Fruit fly (Drosophila melanogaster) whole organism, embryonic: ENCODE results near the gene fd19B.
"Not testable (repeated sequence)": the region's sequence is repeated elsewhere in the genome, so short reads cannot be mapped to it uniquely, and the experiment has no call there.

Experiments
- CG10209 ChIP-seq: fragments of 200-800 bp; sonication (Bioruptor generic); optimal IDR thresholded peaks from 3 replicates; lab custom pipeline; 2017; ENCODE audit warnings: missing biosample characterization, mild to moderate bottlenecking, missing genetic modification characterization, missing genetic modification reagents
- CG10565 ChIP-seq: fragments of 200-800 bp; sonication (Bioruptor generic); optimal IDR thresholded peaks from 3 replicates; lab custom pipeline; 2016; ENCODE audit warnings: missing biosample characterization, mild to moderate bottlenecking, missing genetic modification characterization
- CG12942 ChIP-seq: fragments of 200-800 bp; sonication (Bioruptor generic); optimal IDR thresholded peaks from 3 replicates; lab custom pipeline; 2016; ENCODE audit warnings: missing biosample characterization, missing genetic modification characterization
- CG15011 ChIP-seq: fragments of 200-800 bp; sonication (Bioruptor generic); optimal IDR thresholded peaks from 3 replicates; lab custom pipeline; 2018; ENCODE audit warnings: missing biosample characterization, mild to moderate bottlenecking, missing genetic modification characterization
- CG18262 ChIP-seq: fragments of 200-800 bp; optimal IDR thresholded peaks from 3 replicates; lab custom pipeline; 2019; ENCODE audit warnings: missing biosample characterization, mild to moderate bottlenecking, missing genetic modification characterization, moderate library complexity
- CG30020 ChIP-seq: fragments of 200-800 bp; optimal IDR thresholded peaks from 2 replicates; lab custom pipeline; 2019; ENCODE audit warnings: missing biosample characterization, mild to moderate bottlenecking, missing genetic modification characterization, moderate library complexity
- CG3163 ChIP-seq: fragments of 200-800 bp; sonication (Bioruptor generic); optimal IDR thresholded peaks from 3 replicates; lab custom pipeline; 2016; ENCODE audit warnings: missing biosample characterization, missing genetic modification characterization
- CG33213 ChIP-seq: fragments of 200-800 bp; sonication (Bioruptor generic); optimal IDR thresholded peaks from 3 replicates; lab custom pipeline; 2016; ENCODE audit warnings: missing biosample characterization, missing genetic modification characterization
- CG42726 ChIP-seq: fragments of 200-800 bp; sonication (Bioruptor generic); IDR thresholded peaks from 2 replicates; pipeline ENCODE4 v1.3.6; 2022; ENCODE audit warnings: missing biosample characterization, missing genetic modification characterization; ENCODE audit not compliant: partially characterized antibody
- CG4282 ChIP-seq: fragments of 200-800 bp; sonication (Bioruptor generic); optimal IDR thresholded peaks from 2 replicates; lab custom pipeline; 2016; ENCODE audit warnings: missing biosample characterization, missing genetic modification characterization
- CG4707 ChIP-seq: fragments of 200-800 bp; sonication (Bioruptor generic); optimal IDR thresholded peaks from 2 replicates; lab custom pipeline; 2018; ENCODE audit warnings: missing biosample characterization, mild to moderate bottlenecking, missing genetic modification characterization, moderate library complexity
- CG6765 ChIP-seq: fragments of 200-800 bp; sonication (Bioruptor generic); optimal IDR thresholded peaks from 3 replicates; lab custom pipeline; 2017; ENCODE audit warnings: missing biosample characterization, mild to moderate bottlenecking, missing genetic modification characterization
- CG6854 ChIP-seq: fragments of 200-800 bp; sonication (Bioruptor generic); optimal IDR thresholded peaks from 3 replicates; lab custom pipeline; 2017; ENCODE audit warnings: missing biosample characterization, mild to moderate bottlenecking, missing genetic modification characterization
- CG7839 ChIP-seq: fragments of 200-800 bp; sonication (Bioruptor generic); optimal IDR thresholded peaks from 3 replicates; lab custom pipeline; 2018; ENCODE audit warnings: missing biosample characterization, mild to moderate bottlenecking, missing genetic modification characterization, moderate library complexity
- CTCF ChIP-seq: fragments of 200-800 bp; sonication (Bioruptor generic); optimal IDR thresholded peaks from 2 replicates; lab custom pipeline; 2017; ENCODE audit warnings: missing biosample characterization, mild to moderate bottlenecking, missing genetic modification characterization, moderate library complexity
- CoRest ChIP-seq: fragments of 200-800 bp; sonication (Bioruptor generic); optimal IDR thresholded peaks from 3 replicates; lab custom pipeline; 2018; ENCODE audit warnings: missing biosample characterization, mild to moderate bottlenecking, missing genetic modification characterization, moderate library complexity
- Dad ChIP-seq: fragments of 200-800 bp; sonication (Bioruptor generic); optimal IDR thresholded peaks from 3 replicates; lab custom pipeline; 2016; ENCODE audit warnings: missing biosample characterization, missing genetic modification characterization
- Deaf1 ChIP-seq: fragments of 200-800 bp; optimal IDR thresholded peaks from 3 replicates; lab custom pipeline; 2019; ENCODE audit warnings: missing biosample characterization, mild to moderate bottlenecking, missing genetic modification characterization, moderate library complexity
- Dip2 ChIP-seq: fragments of 200-800 bp; sonication (Bioruptor generic); IDR thresholded peaks from 2 replicates; pipeline ENCODE4 v1.3.6; 2022; ENCODE audit warnings: missing biosample characterization, missing genetic modification characterization
- Dp ChIP-seq: fragments of 200-800 bp; sonication (Bioruptor generic); optimal IDR thresholded peaks from 2 replicates; lab custom pipeline; 2018; ENCODE audit warnings: missing biosample characterization, mild to moderate bottlenecking, missing genetic modification characterization, moderate library complexity
- HmgD ChIP-seq: fragments of 200-800 bp; sonication (Bioruptor generic); optimal IDR thresholded peaks from 3 replicates; lab custom pipeline; 2016; ENCODE audit warnings: missing biosample characterization, missing genetic modification characterization
- Hr39 ChIP-seq: fragments of >200 bp; optimal IDR thresholded peaks from 2 replicates; lab custom pipeline; 2017
- Jarid2 ChIP-seq: fragments of 200-800 bp; sonication (Bioruptor generic); optimal IDR thresholded peaks from 3 replicates; lab custom pipeline; 2017; ENCODE audit warnings: mild to moderate bottlenecking, missing biosample characterization, missing genetic modification reagents, missing genetic modification characterization
- Lim3 ChIP-seq: fragments of 200-800 bp; sonication (Bioruptor generic); IDR thresholded peaks from 2 replicates; pipeline ENCODE4 v1.3.6; 2022; ENCODE audit warnings: missing biosample characterization, missing genetic modification characterization
- Mad ChIP-seq: fragments of 200-800 bp; sonication (Bioruptor generic); optimal IDR thresholded peaks from 2 replicates; lab custom pipeline; 2016; ENCODE audit warnings: missing biosample characterization, missing genetic modification characterization
- NC2β ChIP-seq: fragments of 200-800 bp; sonication (Bioruptor generic); optimal IDR thresholded peaks from 2 replicates; lab custom pipeline; 2016; ENCODE audit warnings: missing biosample characterization, missing genetic modification characterization
- NFAT ChIP-seq: fragments of 200-800 bp; sonication (Bioruptor generic); IDR thresholded peaks from 2 replicates; pipeline ENCODE4 v1.3.6; 2022; ENCODE audit warnings: missing biosample characterization, missing genetic modification characterization
- Nf-YC ChIP-seq: fragments of 200-800 bp; optimal IDR thresholded peaks from 3 replicates; lab custom pipeline; 2019; ENCODE audit warnings: missing biosample characterization, mild to moderate bottlenecking, missing genetic modification characterization, moderate library complexity
- Trl ChIP-seq, 3 experiments: fragments of >200 bp in 2 of 3; fragments of 200-800 bp in 1 of 3; sonication (Bioruptor generic) in 1 of 3; optimal IDR thresholded peaks; 2 replicates in 1 of 3; 3 replicates in 2 of 3; lab custom pipeline; 2016 to 2017; ENCODE audit warnings: missing biosample characterization in 1 of 3, missing genetic modification characterization in 1 of 3
- abd-A ChIP-seq: fragments of 200-800 bp; sonication (Bioruptor generic); optimal IDR thresholded peaks from 3 replicates; lab custom pipeline; 2019; ENCODE audit warnings: missing biosample characterization, mild to moderate bottlenecking, missing genetic modification characterization, moderate library complexity
- ci ChIP-seq: fragments of 200-800 bp; sonication (Bioruptor generic); IDR thresholded peaks from 3 replicates; pipeline ENCODE4 v1.3.6; 2022; ENCODE audit warnings: missing biosample characterization, missing genetic modification characterization
- ind ChIP-seq: fragments of 200-800 bp; sonication (Bioruptor generic); optimal IDR thresholded peaks from 3 replicates; lab custom pipeline; 2016; ENCODE audit warnings: missing biosample characterization, missing genetic modification characterization
- lbe ChIP-seq: fragments of 200-800 bp; sonication (Bioruptor generic); optimal IDR thresholded peaks from 2 replicates; lab custom pipeline; 2016; ENCODE audit warnings: missing biosample characterization, mild to moderate bottlenecking, missing genetic modification characterization
- lov ChIP-seq, 2 experiments: fragments of 200-800 bp in 1 of 2; fragments of >200 bp in 1 of 2; sonication (Bioruptor generic) in 1 of 2; IDR thresholded peaks in 1 of 2; optimal IDR thresholded peaks in 1 of 2; 2 replicates in 1 of 2; 3 replicates in 1 of 2; pipeline versions ENCODE4 v1.3.6 to Lab custom; 2017 to 2022; ENCODE audit warnings: missing biosample characterization in 1 of 2, missing genetic modification characterization in 1 of 2
- org-1 ChIP-seq: fragments of 200-800 bp; sonication (Bioruptor generic); optimal IDR thresholded peaks from 2 replicates; lab custom pipeline; 2017; ENCODE audit warnings: missing biosample characterization, missing genetic modification characterization
- peb ChIP-seq: fragments of 200-800 bp; sonication (Bioruptor generic); IDR thresholded peaks from 2 replicates; pipeline ENCODE4 v1.3.6; 2022; ENCODE audit warnings: missing biosample characterization, missing genetic modification characterization
- run ChIP-seq: fragments of 200-800 bp; sonication (Bioruptor generic); optimal IDR thresholded peaks from 3 replicates; lab custom pipeline; 2018; ENCODE audit warnings: missing biosample characterization, mild to moderate bottlenecking, missing genetic modification characterization
- schlank ChIP-seq: fragments of 200-800 bp; sonication (Bioruptor generic); optimal IDR thresholded peaks from 2 replicates; lab custom pipeline; 2018; ENCODE audit warnings: missing biosample characterization, mild to moderate bottlenecking, missing genetic modification characterization
- sens-2 ChIP-seq: fragments of 200-800 bp; sonication (Bioruptor generic); IDR thresholded peaks from 2 replicates; pipeline ENCODE4 v1.3.6; 2022; ENCODE audit warnings: missing biosample characterization, missing genetic modification characterization
- sim ChIP-seq: fragments of 200-800 bp; sonication (Bioruptor generic); IDR thresholded peaks from 2 replicates; pipeline ENCODE4 v1.3.6; 2022; ENCODE audit warnings: missing biosample characterization, missing genetic modification characterization
- sug ChIP-seq: fragments of 200-800 bp; optimal IDR thresholded peaks from 2 replicates; lab custom pipeline; 2019; ENCODE audit warnings: missing biosample characterization, mild to moderate bottlenecking, missing genetic modification characterization, moderate library complexity
- vnd ChIP-seq: fragments of 200-800 bp; sonication (Bioruptor generic); IDR thresholded peaks from 3 replicates; pipeline ENCODE4 v1.3.6; 2022; ENCODE audit warnings: missing biosample characterization, missing genetic modification characterization; ENCODE audit not compliant: partially characterized antibody
- zfh1 ChIP-seq: fragments of 200-800 bp; sonication (Bioruptor generic); IDR thresholded peaks from 3 replicates; pipeline ENCODE4 v1.3.6; 2022; ENCODE audit warnings: missing biosample characterization, missing genetic modification characterization

fd19B gene

DNA sequence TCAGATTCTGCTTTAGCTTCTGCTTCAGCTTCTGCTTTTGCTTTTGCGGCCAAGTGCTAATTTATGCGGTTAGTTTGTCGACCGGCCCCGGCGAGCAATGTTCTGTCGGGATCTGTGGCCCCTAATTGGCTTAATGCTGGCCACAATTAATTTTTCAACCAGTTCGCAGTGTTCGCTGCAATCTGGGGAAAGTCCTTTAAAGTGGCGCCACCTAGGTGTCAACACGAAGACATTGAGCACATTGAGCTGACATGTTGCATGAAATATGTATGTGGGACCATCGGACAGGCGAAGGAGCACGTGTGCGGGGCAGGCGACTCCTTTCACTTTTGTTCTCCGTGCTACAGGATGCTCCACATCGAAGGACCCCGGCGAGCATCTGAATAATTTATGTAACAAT lies 12.8 kb upstream of the fd19B start:
- TF ChIP-seq CG15011 (GFP tag; lab: Kevin White, UChicago), result no peak
- TF ChIP-seq run, result no peak
- no peak for TF ChIP-seq CG30020 (tag; lab: Kevin White, UChicago)
- TF ChIP-seq ci (GFP tag; lab: Robert Waterston, UW), result no peak
- TF ChIP-seq Dip2 (GFP tag; lab: Robert Waterston, UW), result peak; percentile 53
- TF ChIP-seq CG42726 (GFP tag; lab: Robert Waterston, UW), result no peak
- peak; percentile 72 for TF ChIP-seq CTCF (GFP tag; lab: Kevin White, UChicago)

DNA sequence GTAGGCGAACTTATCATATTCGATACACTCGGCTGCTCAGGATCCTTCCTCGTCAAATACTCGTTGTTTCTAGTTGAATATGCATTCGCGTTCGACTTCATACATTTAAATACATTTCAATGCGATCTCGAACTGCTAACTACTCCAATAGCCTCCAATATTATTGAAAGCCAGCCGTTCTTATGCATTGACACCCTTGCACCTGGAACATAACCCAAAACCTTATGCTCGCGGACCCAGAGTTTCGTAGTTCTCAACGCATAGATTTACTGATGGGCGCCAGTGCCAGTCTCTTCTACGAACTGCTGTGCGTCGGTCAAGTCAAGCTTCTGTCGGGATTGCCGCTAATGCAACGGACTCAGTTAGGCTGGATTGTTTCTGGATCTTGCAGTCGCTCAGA lies 4.2 kb upstream of the fd19B start, which contains the start of gene CG42581:
Gene CG42581 (minus strand): TSS at position 101 of the 400 bp plus-strand sequence.
- TF ChIP-seq schlank (tag; lab: Kevin White, UChicago); HmgD (GFP tag; lab: Kevin White, UChicago); NC2β (GFP tag; lab: Kevin White, UChicago): not testable (repeated sequence)

DNA sequence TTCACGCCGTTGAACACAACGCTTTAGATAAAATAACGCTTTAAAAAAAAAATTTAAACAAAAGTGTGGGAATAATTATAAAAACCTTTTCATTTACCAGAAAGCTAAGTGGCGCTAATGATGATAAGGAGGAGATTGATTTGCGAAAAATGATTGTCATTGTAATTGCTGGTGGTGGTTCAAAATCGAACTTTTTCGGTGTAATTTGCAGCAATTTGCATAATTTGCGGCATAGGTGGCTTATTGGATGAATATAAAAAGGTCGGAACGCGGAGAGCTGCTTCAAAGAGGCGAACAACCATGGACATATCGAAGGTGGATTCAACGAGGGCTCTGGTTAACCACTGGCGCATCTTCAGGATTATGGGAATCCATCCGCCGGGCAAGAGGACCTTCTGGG lies 1.9 kb upstream of the fd19B start, which contains the start of gene Or19b:
Gene Or19b (plus strand): TSS at position 301 of the 400 bp plus-strand sequence.
- TF ChIP-seq CG10565, Dp, CG4282 (GFP tag; lab: Kevin White, UChicago): not testable (repeated sequence)

DNA sequence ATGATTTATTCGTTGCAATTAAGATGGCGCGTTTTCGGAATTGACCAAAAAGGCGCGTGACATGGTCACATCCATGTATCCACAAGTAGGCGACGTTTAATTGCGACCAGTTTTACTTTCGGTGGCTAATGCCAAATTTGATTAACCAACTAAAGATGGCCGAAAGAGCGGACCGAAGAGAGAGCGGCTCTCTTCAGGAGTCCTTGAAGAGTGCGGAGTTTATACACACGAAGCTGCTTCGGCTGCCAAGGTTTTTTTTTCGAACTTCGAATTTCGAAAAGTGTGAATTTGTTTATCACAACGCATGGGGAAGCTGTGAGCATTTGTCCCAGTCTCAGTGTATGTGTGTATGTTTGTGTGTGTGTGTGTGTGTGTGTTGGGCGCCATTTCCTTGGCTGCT lies 8.4 kb downstream of the fd19B start:
- TF ChIP-seq Deaf1 (tag; lab: Kevin White, UChicago), result peak; percentile 70
- TF ChIP-seq sug (tag; lab: Kevin White, UChicago), result no peak
- TF ChIP-seq CG7839 (tag; lab: Kevin White, UChicago), result no peak
- no peak for TF ChIP-seq org-1
- TF ChIP-seq Dad (GFP tag; lab: Kevin White, UChicago), result no peak
- peak; percentile 67 for TF ChIP-seq CG3163 (GFP tag; lab: Kevin White, UChicago)
- no peak for TF ChIP-seq lov (optimal IDR thresholded peaks at IDR 0.05; lab: Kevin White, UChicago)
- no peak for TF ChIP-seq lov (GFP tag; IDR thresholded peaks at IDR 0.05; lab: Robert Waterston, UW)
- peak; percentile 14 for TF ChIP-seq abd-A (tag; lab: Kevin White, UChicago)
- peak in 1 of 2 experiments; percentile 25 for TF ChIP-seq Trl (optimal IDR thresholded peaks at IDR 0.05; lab: Kevin White, UChicago)
- no peak for TF ChIP-seq Trl (GFP tag; optimal IDR thresholded peaks at IDR 0.05; lab: Kevin White, UChicago)
- no peak for TF ChIP-seq CoRest (tag; lab: Kevin White, UChicago)
- no peak for TF ChIP-seq CG6765 (GFP tag; lab: Kevin White, UChicago)

DNA sequence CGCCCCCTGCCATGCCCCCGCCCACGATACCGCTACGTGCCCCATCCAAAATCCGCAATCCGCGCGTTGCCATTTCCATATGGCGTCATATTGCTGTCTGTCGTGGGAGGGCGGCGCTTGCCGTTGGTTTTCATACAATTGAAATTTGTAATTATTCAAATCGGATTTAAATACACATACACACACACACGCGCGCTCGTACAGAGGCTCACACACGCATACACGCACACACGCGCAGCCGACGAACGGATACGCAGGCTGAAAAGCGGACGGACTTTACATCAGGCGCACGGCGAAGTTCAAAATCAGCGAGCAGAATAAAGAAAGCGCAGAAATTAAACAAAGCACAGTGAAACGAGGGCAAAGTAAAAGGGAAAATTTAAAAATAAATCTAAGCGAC lies 25.2 kb downstream of the fd19B start:
- TF ChIP-seq CG10209 (no peak), CG6854 (no peak), CG12942 (GFP tag; lab: Kevin White, UChicago) (no peak), NFAT (GFP tag; lab: Robert Waterston, UW) (no peak), Hr39 (lab: Kevin White, UChicago) (peak; percentile 95)

DNA sequence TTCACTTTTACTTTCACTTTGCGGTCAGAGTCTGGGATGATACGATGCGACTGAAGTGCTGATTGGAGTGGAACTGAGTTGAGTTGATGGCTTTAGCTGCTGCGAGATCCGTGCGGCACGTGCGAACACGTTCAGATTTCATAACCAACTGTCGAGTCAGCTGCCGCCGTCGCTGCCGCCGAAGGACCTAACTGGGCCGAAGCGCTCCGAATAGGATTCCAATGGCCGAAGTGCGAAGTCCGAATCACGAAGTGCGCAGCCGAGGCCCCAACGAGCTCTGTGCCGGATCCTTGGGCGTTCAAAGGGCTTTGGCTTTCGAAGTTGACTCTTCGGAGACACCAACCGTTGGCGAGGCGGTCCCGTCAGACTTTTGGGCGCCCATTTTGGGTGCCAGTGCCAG lies 29.6 kb downstream of the fd19B start, which contains the start of gene Dop2R:
Gene Dop2R (minus strand): TSS at position 131 of the 400 bp plus-strand sequence.
- TF ChIP-seq lbe, result no peak
- no peak for TF ChIP-seq CG33213 (GFP tag; lab: Kevin White, UChicago)
- TF ChIP-seq Jarid2 (GFP tag; lab: Kevin White, UChicago), result peak; percentile 22
- TF ChIP-seq run, result no peak
- no peak for TF ChIP-seq sens-2 (GFP tag; lab: Robert Waterston, UW)
- no peak for TF ChIP-seq sim (GFP tag; lab: Robert Waterston, UW)
- TF ChIP-seq ind (GFP tag; lab: Kevin White, UChicago), result no peak
- no peak for TF ChIP-seq Mad (GFP tag; lab: Kevin White, UChicago)
- TF ChIP-seq CG4707 (GFP tag; lab: Kevin White, UChicago), result no peak
- TF ChIP-seq Deaf1 (tag; lab: Kevin White, UChicago), result peak; percentile 96
- TF ChIP-seq Nf-YC (tag; lab: Kevin White, UChicago), result peak; percentile 23
- no peak for TF ChIP-seq peb (GFP tag; lab: Robert Waterston, UW)
- no peak for TF ChIP-seq Lim3 (GFP tag; lab: Robert Waterston, UW)
- TF ChIP-seq zfh1 (GFP tag; lab: Robert Waterston, UW), result no peak
- no peak for TF ChIP-seq vnd
- no peak for TF ChIP-seq CG18262 (tag; lab: Kevin White, UChicago)
